Worm (Caenorhabditis elegans): ENCODE results near the gene T12D8.9.

T12D8.9 gene

DNA sequence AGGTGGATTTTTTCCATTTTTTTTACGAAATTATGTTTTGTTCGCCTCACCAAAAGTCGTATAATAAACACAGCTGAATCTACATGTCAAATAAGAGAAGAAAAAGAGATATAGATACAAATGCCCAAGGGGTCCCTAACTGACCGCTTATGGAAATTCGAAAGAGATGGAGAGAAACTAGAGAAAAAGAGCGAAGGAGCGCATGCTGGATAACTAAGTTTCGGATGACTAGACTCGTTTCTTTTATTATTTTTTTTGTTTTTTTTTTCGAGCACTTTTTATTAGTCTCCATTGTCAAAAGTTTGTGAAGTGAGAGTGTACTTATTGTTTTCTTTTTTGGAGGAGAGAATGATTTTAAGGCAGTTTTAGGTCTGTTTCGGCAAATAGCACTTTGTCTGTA, 20.8 kb downstream of the T12D8.9 start:
- no peak for TF ChIP-seq elt-2 (tag; optimal IDR thresholded peaks at IDR 0.05)
- TF ChIP-seq unc-42 (tag; optimal IDR thresholded peaks at IDR 0.05), result peak; percentile 92

DNA sequence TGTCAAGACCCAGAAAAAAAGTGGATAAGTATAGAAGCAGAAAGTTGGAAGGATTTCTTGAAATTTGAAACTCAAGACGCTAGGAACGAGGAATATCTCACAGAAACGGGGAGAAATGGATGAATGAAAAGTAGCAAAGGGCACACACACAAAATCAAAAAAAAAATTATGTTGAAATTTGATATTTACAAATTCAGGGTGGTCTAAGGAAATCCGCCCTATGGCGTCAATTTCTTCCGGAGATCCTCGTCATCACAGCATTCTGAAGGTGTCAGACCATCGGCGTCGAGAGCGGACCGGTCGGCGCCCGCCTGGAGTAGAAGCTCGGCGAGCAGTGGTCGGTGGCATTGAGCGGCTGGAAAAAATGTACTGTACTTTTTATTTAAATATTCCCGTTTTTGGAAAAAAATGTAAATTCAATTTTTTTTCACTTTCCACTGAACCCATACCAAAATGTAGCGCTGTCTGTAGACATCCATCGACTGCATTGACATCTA, 23.1 kb downstream of the T12D8.9 start:
- TF ChIP-seq ceh-48 (tag; optimal IDR thresholded peaks at IDR 0.05) (no peak), K09A11.1 (tag; optimal IDR thresholded peaks at IDR 0.05; ENCODE audit: insufficient read depth) (no peak), hlh-15 (tag; optimal IDR thresholded peaks at IDR 0.05) (no peak), ama-1 (optimal IDR thresholded peaks at IDR 0.05) (no peak), ahr-1 (tag; optimal IDR thresholded peaks at IDR 0.05) (no peak), K02D7.2 (tag; optimal IDR thresholded peaks at IDR 0.05) (no peak), ceh-6 (GFP tag; optimal IDR thresholded peaks at IDR 0.05) (no peak), pros-1 (tag; optimal IDR thresholded peaks at IDR 0.05) (no peak), C08G9.2 (tag; optimal IDR thresholded peaks at IDR 0.05) (no peak), lim-6 (tag; optimal IDR thresholded peaks at IDR 0.05) (no peak), tbx-7 (tag; optimal IDR thresholded peaks at IDR 0.05) (no peak), nhr-11 (tag; optimal IDR thresholded peaks at IDR 0.05) (no peak), ceh-30 (tag; optimal IDR thresholded peaks at IDR 0.05) (no peak), npax-4 (tag; optimal IDR thresholded peaks at IDR 0.05) (no peak), pha-2 (tag; optimal IDR thresholded peaks at IDR 0.05) (no peak)

DNA sequence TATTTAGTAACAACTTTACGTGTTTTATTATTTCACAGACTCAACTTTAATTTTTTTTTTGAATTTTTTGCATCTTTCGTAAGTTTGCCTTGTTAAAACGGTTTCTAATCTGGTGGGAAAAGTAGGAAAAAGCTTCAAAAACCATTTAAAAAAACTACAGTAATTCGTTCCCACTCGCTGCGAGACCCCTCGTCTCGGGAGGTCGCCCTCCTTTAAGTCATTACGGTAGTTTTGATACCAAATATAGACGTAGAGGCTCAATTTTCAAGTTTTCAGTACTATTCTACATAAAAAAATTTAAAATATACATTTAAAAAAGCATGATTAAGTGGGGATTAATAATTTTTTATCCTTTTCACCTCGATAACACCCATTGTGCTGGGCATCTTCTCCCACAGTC, 24.0 kb downstream of the T12D8.9 start:
- TF ChIP-seq eyg-1 (tag; optimal IDR thresholded peaks at IDR 0.05) (no peak), nfya-1 (tag; optimal IDR thresholded peaks at IDR 0.05) (no peak), fkh-6 (tag; optimal IDR thresholded peaks at IDR 0.05) (no peak), ceh-14 (tag; optimal IDR thresholded peaks at IDR 0.05) (no peak), elt-2 (tag; optimal IDR thresholded peaks at IDR 0.05) (no peak)

DNA sequence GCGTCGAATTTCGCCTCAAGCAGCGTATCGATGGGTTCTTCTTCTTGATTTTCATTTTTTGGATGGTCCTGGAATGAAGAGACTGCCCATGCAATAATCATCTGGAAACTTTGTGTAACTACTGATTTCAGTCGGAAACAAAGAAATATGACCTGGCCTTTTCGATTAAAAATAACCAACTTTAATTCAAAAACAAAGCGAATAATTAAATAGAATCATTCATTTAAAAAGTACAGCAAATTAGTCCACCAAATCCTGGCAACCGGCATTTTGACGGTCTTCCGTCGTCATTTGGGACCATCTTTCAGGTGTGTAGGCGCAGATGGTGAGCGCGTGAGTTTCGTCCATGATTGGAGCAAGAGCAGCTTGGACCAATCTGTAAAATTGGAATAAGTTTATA, 24.7 kb downstream of the T12D8.9 start, which contains the start of gene acbp-5:
TSS of gene acbp-5 (minus strand) at position 101 of the 400 bp plus-strand sequence.
- no peak for TF ChIP-seq madf-2 (tag; optimal IDR thresholded peaks at IDR 0.05)
- no peak for TF ChIP-seq C38D4.7 (GFP tag; optimal IDR thresholded peaks at IDR 0.05)
- no peak for TF ChIP-seq elt-4 (tag; optimal IDR thresholded peaks at IDR 0.05)
- TF ChIP-seq ceh-9 (tag; optimal IDR thresholded peaks at IDR 0.05), result no peak
- no peak for TF ChIP-seq ama-1 (optimal IDR thresholded peaks at IDR 0.05)

DNA sequence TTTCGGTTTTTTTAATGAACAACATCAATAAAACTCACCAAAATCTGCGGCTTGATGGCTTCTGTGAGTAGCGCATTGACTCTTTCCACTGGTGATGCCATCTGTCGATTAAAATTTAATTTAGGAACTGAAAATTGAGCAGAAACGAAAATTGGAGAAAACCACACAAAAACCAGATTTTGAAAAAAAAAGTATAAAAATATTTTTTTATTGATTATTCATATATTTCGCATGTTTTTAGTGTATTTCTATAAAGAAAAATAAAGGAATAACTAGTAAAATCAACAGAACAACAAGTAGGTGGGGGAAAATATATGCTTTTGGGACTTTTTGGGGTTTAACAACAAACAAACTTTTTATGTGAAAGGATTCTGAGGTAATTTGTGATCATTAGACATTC, 25.3 kb downstream of the T12D8.9 start, which contains the start of gene T12D8.10:
TSS of gene T12D8.10 (minus strand) at position 101 of the 400 bp plus-strand sequence.
- TF ChIP-seq ceh-2 (tag; optimal IDR thresholded peaks at IDR 0.05), result no peak
- no peak for TF ChIP-seq nfya-1 (tag; optimal IDR thresholded peaks at IDR 0.05)
- no peak for TF ChIP-seq rnt-1 (tag; optimal IDR thresholded peaks at IDR 0.05)
- no peak for TF ChIP-seq npax-4 (tag; optimal IDR thresholded peaks at IDR 0.05)
- TF ChIP-seq hlh-6 (tag; optimal IDR thresholded peaks at IDR 0.05), result no peak
- no peak for TF ChIP-seq K02D7.2 (tag; optimal IDR thresholded peaks at IDR 0.05)
- TF ChIP-seq pax-1 (tag; optimal IDR thresholded peaks at IDR 0.05), result no peak
- no peak for TF ChIP-seq pat-9 (tag; optimal IDR thresholded peaks at IDR 0.05)
- TF ChIP-seq ets-4 (tag; optimal IDR thresholded peaks at IDR 0.05), result no peak
- no peak for TF ChIP-seq hlh-13 (GFP tag; optimal IDR thresholded peaks at IDR 0.05)
- no peak for TF ChIP-seq C08G9.2 (tag; optimal IDR thresholded peaks at IDR 0.05)
- no peak for TF ChIP-seq hlh-30 (tag; optimal IDR thresholded peaks at IDR 0.05; ENCODE audit: insufficient read depth)
- no peak for TF ChIP-seq ttx-3 (tag; optimal IDR thresholded peaks at IDR 0.05)
- TF ChIP-seq zip-5 (tag; optimal IDR thresholded peaks at IDR 0.05), result no peak
- TF ChIP-seq ama-1 (optimal IDR thresholded peaks at IDR 0.05), result no peak

All from whole organism, late embryonic.